Worm (Caenorhabditis elegans) whole organism, midembryonic: ENCODE data around the gene R09H10.7.

ENCODE experiments used
- T22C8.4 ChIP-seq: fragments of 200-800 bp; sonication (Bioruptor generic); IDR thresholded peaks from 2 replicates; pipeline ENCODE4 v1.3.6; 2022; ENCODE audit warnings: missing genetic modification characterization, missing compliant biosample characterization
- flt-1 ChIP-seq: fragments of 200-800 bp; sonication (Bioruptor generic); IDR thresholded peaks from 2 replicates; pipeline ENCODE4 v1.3.6; 2022; ENCODE audit warnings: missing genetic modification characterization, missing compliant biosample characterization
- klf-2 ChIP-seq: fragments of 200-800 bp; sonication (Bioruptor generic); conservative IDR thresholded peaks from 2 replicates; pipeline ENCODE4 v1.3.6; 2022; ENCODE audit warnings: missing genetic modification reagents, missing genetic modification characterization, missing compliant biosample characterization
- med-1 ChIP-seq: sonication (generic microtip); optimal IDR thresholded peaks from 2 replicates; lab custom pipeline; 2017; ENCODE audit warnings: missing genetic modification characterization, mild to moderate bottlenecking, missing compliant biosample characterization, antibody characterized with exemption, missing genetic modification reagents; ENCODE audit not compliant: insufficient read depth
- ref-1 ChIP-seq: fragments of 200-800 bp; sonication (Bioruptor generic); conservative IDR thresholded peaks from 2 replicates; pipeline ENCODE4 v1.3.6; 2022; ENCODE audit warnings: missing genetic modification reagents, missing genetic modification characterization, missing compliant biosample characterization
- tab-1 ChIP-seq: fragments of 200-800 bp; sonication (Bioruptor generic); IDR thresholded peaks from 2 replicates; pipeline ENCODE4 v1.3.6; 2022; ENCODE audit warnings: missing genetic modification characterization, missing compliant biosample characterization
- ztf-23 ChIP-seq: fragments of 200-800 bp; sonication (Bioruptor generic); IDR thresholded peaks from 2 replicates; pipeline ENCODE4 v1.3.6; 2022; ENCODE audit warnings: missing genetic modification reagents, missing genetic modification characterization, missing compliant biosample characterization
- ztf-29 ChIP-seq: fragments of 200-800 bp; sonication (Bioruptor generic); IDR thresholded peaks from 2 replicates; pipeline ENCODE4 v1.3.6; 2022; ENCODE audit warnings: missing genetic modification reagents, missing genetic modification characterization, missing compliant biosample characterization

- TF ChIP-seq klf-2 (GFP tag; lab: Robert Waterston, UW) (no peak), ztf-23 (GFP tag; lab: Robert Waterston, UW) (no peak), tab-1 (GFP tag; lab: Robert Waterston, UW) (no peak), T22C8.4 (GFP tag; lab: Robert Waterston, UW) (no peak), ref-1 (GFP tag; lab: Robert Waterston, UW) (no peak), ztf-29 (GFP tag; lab: Robert Waterston, UW) (no peak), flt-1 (GFP tag; lab: Robert Waterston, UW) (no peak), med-1 (GFP tag; lab: Kevin White, UChicago) (no peak)
These were observed 31.8 kb upstream of the R09H10.7 start, which contains the start of gene C43F9.4 for ce11 chrIV:10589072-10589471.
